Worm (Caenorhabditis elegans) whole organism, L1 larva: ENCODE measurements around the gene nas-10.

Source experiments
- ceh-8 ChIP-seq: fragments of 200-800 bp; sonication (Bioruptor generic); optimal IDR thresholded peaks from 2 replicates; lab custom pipeline; 2018; ENCODE audit warnings: mild to moderate bottlenecking, missing genetic modification characterization, moderate library complexity, missing compliant biosample characterization
- ceh-82 ChIP-seq, 3 experiments: fragments of 150-350 bp in 1 of 3; sonication (generic microtip) in 2 of 3; optimal IDR thresholded peaks; 2 replicates each; lab custom pipeline; 2014 to 2017; ENCODE audit warnings: missing biosample characterization in 3 of 3, missing genetic modification characterization in 3 of 3
- snpc-4 ChIP-seq: fragments of 150-350 bp; optimal IDR thresholded peaks from 2 replicates; lab custom pipeline; 2014; ENCODE audit warnings: missing biosample characterization, missing genetic modification characterization
- unc-86 ChIP-seq: sonication (generic microtip); optimal IDR thresholded peaks from 2 replicates; lab custom pipeline; 2016; ENCODE audit warnings: missing genetic modification characterization, missing compliant biosample characterization

DNA sequence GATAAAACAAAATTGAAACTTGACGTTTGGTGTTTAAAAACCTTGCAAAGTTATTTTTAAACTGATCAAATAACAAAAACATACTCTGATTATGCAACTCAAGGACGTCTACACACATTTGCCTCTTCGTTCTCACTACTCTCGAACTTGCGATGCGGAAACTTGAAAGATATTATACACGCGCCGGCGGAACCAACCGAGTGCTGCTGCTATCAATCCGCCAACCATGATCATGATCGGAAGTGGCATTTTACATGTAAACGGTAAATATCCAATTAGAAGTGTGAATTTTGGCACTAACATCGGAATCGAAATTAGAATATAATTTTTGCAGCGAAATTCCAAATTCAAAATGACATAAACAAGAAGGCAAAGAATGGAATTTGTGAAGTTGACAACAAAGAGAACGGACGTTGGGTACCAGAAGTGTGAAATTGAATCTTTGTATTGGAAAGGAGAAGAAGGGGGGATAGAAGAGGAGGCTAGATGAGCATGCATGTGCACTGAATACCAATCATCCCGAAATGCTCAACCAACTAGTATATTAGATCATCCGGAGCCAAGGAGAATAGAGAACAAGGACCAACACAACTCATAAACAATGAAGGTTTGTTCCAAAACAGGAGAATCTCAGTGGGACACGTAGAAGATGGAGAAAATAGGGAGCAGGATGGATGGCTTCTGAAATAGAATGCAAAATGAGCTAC lies 29.8 kb downstream of the nas-10 start:
- no peak for TF ChIP-seq ceh-8 (GFP tag; lab: Kevin White, UChicago)
- no peak for TF ChIP-seq ceh-82 (tag; optimal IDR thresholded peaks at IDR 0.05; lab: Kevin White, UChicago)
- TF ChIP-seq unc-86: no peak
- TF ChIP-seq snpc-4: no peak
